Worm (Caenorhabditis elegans) whole organism, mixed stage, embryonic: ENCODE results near the gene F40G12.11.

ENCODE experiments used
- blmp-1 ChIP-seq: fragments of 150-350 bp; optimal IDR thresholded peaks from 2 replicates; lab custom pipeline; 2014; ENCODE audit warnings: missing biosample characterization, missing genetic modification characterization
- ceh-39 ChIP-seq: fragments of 150-350 bp; optimal IDR thresholded peaks from 2 replicates; lab custom pipeline; 2014; ENCODE audit warnings: missing biosample characterization, missing genetic modification characterization
- elt-3 ChIP-seq: fragments of 150-350 bp; optimal IDR thresholded peaks from 2 replicates; lab custom pipeline; 2014; ENCODE audit warnings: missing biosample characterization, missing genetic modification characterization
- ham-2 ChIP-seq: fragments of 200-800 bp; sonication (Bioruptor generic); optimal IDR thresholded peaks from 2 replicates; lab custom pipeline; 2018; ENCODE audit warnings: mild to moderate bottlenecking, missing genetic modification characterization, missing compliant biosample characterization
- lin-13 ChIP-seq: fragments of 150-350 bp; optimal IDR thresholded peaks from 2 replicates; lab custom pipeline; 2014; ENCODE audit warnings: missing biosample characterization, missing genetic modification characterization
- mab-5 ChIP-seq: fragments of 150-350 bp; optimal IDR thresholded peaks from 2 replicates; lab custom pipeline; 2014; ENCODE audit warnings: missing biosample characterization, missing genetic modification characterization
- mep-1 ChIP-seq: fragments of 150-350 bp; optimal IDR thresholded peaks from 2 replicates; lab custom pipeline; 2017; ENCODE audit warnings: missing biosample characterization, missing genetic modification reagents, missing genetic modification characterization, inconsistent platforms
- nhr-28 ChIP-seq: fragments of 150-350 bp; optimal IDR thresholded peaks from 2 replicates; lab custom pipeline; 2014; ENCODE audit warnings: missing biosample characterization, missing genetic modification characterization
- nhr-76 ChIP-seq: sonication (generic microtip); optimal IDR thresholded peaks from 2 replicates; lab custom pipeline; 2017; ENCODE audit warnings: missing biosample characterization, missing genetic modification characterization
- pha-4 ChIP-seq: fragments of 150-350 bp; optimal IDR thresholded peaks from 2 replicates; lab custom pipeline; 2018; ENCODE audit warnings: missing biosample characterization, missing genetic modification reagents, missing genetic modification characterization
- sem-2 ChIP-seq: fragments of 200-800 bp; sonication (Bioruptor generic); optimal IDR thresholded peaks from 2 replicates; lab custom pipeline; 2018; ENCODE audit warnings: mild to moderate bottlenecking, missing genetic modification characterization, missing compliant biosample characterization
- snpc-4 ChIP-seq: fragments of 150-350 bp; optimal IDR thresholded peaks from 2 replicates; lab custom pipeline; 2014; ENCODE audit warnings: missing biosample characterization, missing genetic modification characterization
- sptf-1 ChIP-seq: sonication (generic microtip); optimal IDR thresholded peaks from 2 replicates; lab custom pipeline; 2017; ENCODE audit warnings: mild to moderate bottlenecking, missing genetic modification characterization, moderate library complexity, missing compliant biosample characterization
- ztf-11 ChIP-seq: fragments of 150-350 bp; optimal IDR thresholded peaks from 2 replicates; lab custom pipeline; 2014; ENCODE audit warnings: missing biosample characterization, missing genetic modification characterization

ce11 chrV:14240694-14241201 lies 45.2 kb upstream of the F40G12.11 start, which contains the start of gene K02E11.10:
- TF ChIP-seq sem-2 (GFP tag; lab: Kevin White, UChicago) (no peak), ham-2 (GFP tag; lab: Kevin White, UChicago) (no peak), lin-13 (tag; lab: Kevin White, UChicago) (no peak), elt-3 (no peak), pha-4 (tag; lab: Kevin White, UChicago) (no peak), sptf-1 (no peak), snpc-4 (tag; lab: Kevin White, UChicago) (no peak), nhr-28 (tag; lab: Kevin White, UChicago) (no peak), blmp-1 (no peak), mab-5 (tag; lab: Kevin White, UChicago) (no peak), ceh-39 (no peak), nhr-76 (tag; lab: Kevin White, UChicago) (no peak), mep-1 (tag; lab: Kevin White, UChicago) (no peak), ztf-11 (tag; lab: Kevin White, UChicago) (no peak)
